Worm (Caenorhabditis elegans): ENCODE data around the gene C48B4.7.

ce11 chrIII:9526851-9527250, 32.4 kb downstream of the C48B4.7 start, which contains the start of gene ZK1098.6:
- TF ChIP-seq nhr-25 (tag; optimal IDR thresholded peaks at IDR 0.05), result no peak
- no peak for TF ChIP-seq egl-27 (tag; optimal IDR thresholded peaks at IDR 0.05)
- TF ChIP-seq R02D3.7 (tag; optimal IDR thresholded peaks at IDR 0.05), result no peak
- TF ChIP-seq C34F6.9 (tag; optimal IDR thresholded peaks at IDR 0.05), result no peak
- TF ChIP-seq nhr-11 (tag; optimal IDR thresholded peaks at IDR 0.05), result no peak
- no peak for TF ChIP-seq dmd-4 (tag; optimal IDR thresholded peaks at IDR 0.05)
- no peak for TF ChIP-seq ZK546.5 (tag; optimal IDR thresholded peaks at IDR 0.05)
- no peak for TF ChIP-seq nhr-21 (tag; optimal IDR thresholded peaks at IDR 0.05)
- TF ChIP-seq aly-2 (tag; optimal IDR thresholded peaks at IDR 0.05), result no peak
